Worm (Caenorhabditis elegans): ENCODE results near the gene F16G10.8.

F16G10.8 gene

ce11 chrII:2411555-2411954 is 28.3 kb upstream of the F16G10.8 start:
- TF ChIP-seq nhr-76 (tag; optimal IDR thresholded peaks at IDR 0.05) = no peak
- no peak for TF ChIP-seq elt-1 (tag; optimal IDR thresholded peaks at IDR 0.05; ENCODE audit: borderline replicate concordance, insufficient read depth)
- TF ChIP-seq lsy-2 (tag; optimal IDR thresholded peaks at IDR 0.05) = no peak
- no peak for TF ChIP-seq elt-3 (tag; optimal IDR thresholded peaks at IDR 0.05)
- TF ChIP-seq pha-4 (tag; optimal IDR thresholded peaks at IDR 0.05) = no peak
- TF ChIP-seq ceh-83 (GFP tag; optimal IDR thresholded peaks at IDR 0.05) = no peak
- TF ChIP-seq unc-120 (tag; optimal IDR thresholded peaks at IDR 0.05; ENCODE audit: poor library complexity, severe bottlenecking) = no peak
- no peak for TF ChIP-seq ceh-43 (GFP tag; optimal IDR thresholded peaks at IDR 0.05)
- no peak for TF ChIP-seq flh-1 (GFP tag; optimal IDR thresholded peaks at IDR 0.05)
- no peak for TF ChIP-seq unc-62 (GFP tag; optimal IDR thresholded peaks at IDR 0.05)
- no peak for TF ChIP-seq mls-2 (tag; optimal IDR thresholded peaks at IDR 0.05)

- TF ChIP-seq cnd-1 (tag; optimal IDR thresholded peaks at IDR 0.05) (no peak), bed-3 (GFP tag; optimal IDR thresholded peaks at IDR 0.05) (no peak), nhr-12 (tag; optimal IDR thresholded peaks at IDR 0.05) (no peak), lin-13 (tag; optimal IDR thresholded peaks at IDR 0.05) (no peak), unc-120 (tag; optimal IDR thresholded peaks at IDR 0.05; ENCODE audit: poor library complexity, severe bottlenecking) (no peak), snpc-4 (tag; optimal IDR thresholded peaks at IDR 0.05) (no peak), unc-62 (GFP tag; optimal IDR thresholded peaks at IDR 0.05) (no peak), M03D4.4 (tag; optimal IDR thresholded peaks at IDR 0.05) (no peak), nhr-237 (tag; optimal IDR thresholded peaks at IDR 0.05) (no peak), elt-1 (tag; optimal IDR thresholded peaks at IDR 0.05; ENCODE audit: borderline replicate concordance, insufficient read depth) (no peak), sptf-1 (tag; optimal IDR thresholded peaks at IDR 0.05) (no peak), flh-1 (GFP tag; optimal IDR thresholded peaks at IDR 0.05) (no peak), nhr-28 (tag; optimal IDR thresholded peaks at IDR 0.05) (no peak), elt-3 (tag; optimal IDR thresholded peaks at IDR 0.05) (no peak), ceh-39 (tag; optimal IDR thresholded peaks at IDR 0.05) (no peak), blmp-1 (tag; optimal IDR thresholded peaks at IDR 0.05) (no peak)
Measured at ce11 chrII:2411093-2411492, 27.9 kb upstream of the F16G10.8 start.

ce11 chrII:2403984-2404383 is 20.8 kb upstream of the F16G10.8 start, which contains the start of gene F16G10.1:
TSS of gene F16G10.1 (plus strand) at chrII:2404284.
- TF ChIP-seq ceh-83 (GFP tag; optimal IDR thresholded peaks at IDR 0.05) (no peak), ces-1 (GFP tag; optimal IDR thresholded peaks at IDR 0.05) (no peak), ztf-11 (tag; optimal IDR thresholded peaks at IDR 0.05) (no peak), nhr-2 (tag; optimal IDR thresholded peaks at IDR 0.05) (no peak), nhr-76 (tag; optimal IDR thresholded peaks at IDR 0.05) (no peak), unc-39 (tag; optimal IDR thresholded peaks at IDR 0.05) (no peak)

ce11 chrII:2399810-2400209 is 16.6 kb upstream of the F16G10.8 start:
- TF ChIP-seq nhr-12 (tag; optimal IDR thresholded peaks at IDR 0.05) (no peak), ces-1 (GFP tag; optimal IDR thresholded peaks at IDR 0.05) (no peak), tbx-8 (GFP tag; optimal IDR thresholded peaks at IDR 0.05) (no peak)

ce11 chrII:2398884-2399283 is 15.7 kb upstream of the F16G10.8 start, which contains the start of gene F16G10.14:
TSS of gene F16G10.14 (minus strand) at chrII:2398984.
- TF ChIP-seq drap-1 (GFP tag; optimal IDR thresholded peaks at IDR 0.05) (no peak), bed-3 (GFP tag; optimal IDR thresholded peaks at IDR 0.05) (no peak), nhr-2 (tag; optimal IDR thresholded peaks at IDR 0.05) (no peak), flh-1 (GFP tag; optimal IDR thresholded peaks at IDR 0.05) (no peak), pha-4 (tag; optimal IDR thresholded peaks at IDR 0.05) (no peak), zip-8 (tag; optimal IDR thresholded peaks at IDR 0.05) (no peak), nhr-28 (tag; optimal IDR thresholded peaks at IDR 0.05) (no peak), nhr-76 (tag; optimal IDR thresholded peaks at IDR 0.05) (no peak), elt-3 (tag; optimal IDR thresholded peaks at IDR 0.05) (no peak), lin-13 (tag; optimal IDR thresholded peaks at IDR 0.05) (no peak), unc-120 (tag; optimal IDR thresholded peaks at IDR 0.05; ENCODE audit: poor library complexity, severe bottlenecking) (no peak), ces-1 (GFP tag; optimal IDR thresholded peaks at IDR 0.05) (no peak), M03D4.4 (tag; optimal IDR thresholded peaks at IDR 0.05) (no peak), cnd-1 (tag; optimal IDR thresholded peaks at IDR 0.05) (no peak), mab-5 (tag; optimal IDR thresholded peaks at IDR 0.05) (no peak), ceh-83 (GFP tag; optimal IDR thresholded peaks at IDR 0.05) (no peak)

ce11 chrII:2395864-2396263 is 12.6 kb upstream of the F16G10.8 start, which contains the start of gene F16G10.13:
TSS of gene F16G10.13 (minus strand) at chrII:2395964.
- TF ChIP-seq ceh-43 (GFP tag; optimal IDR thresholded peaks at IDR 0.05) (no peak), unc-120 (tag; optimal IDR thresholded peaks at IDR 0.05; ENCODE audit: poor library complexity, severe bottlenecking) (no peak), M03D4.4 (tag; optimal IDR thresholded peaks at IDR 0.05) (no peak), cnd-1 (tag; optimal IDR thresholded peaks at IDR 0.05) (no peak), blmp-1 (tag; optimal IDR thresholded peaks at IDR 0.05) (no peak), sem-2 (GFP tag; optimal IDR thresholded peaks at IDR 0.05) (no peak), nhr-76 (tag; optimal IDR thresholded peaks at IDR 0.05) (no peak), ces-1 (GFP tag; optimal IDR thresholded peaks at IDR 0.05) (no peak), mab-5 (tag; optimal IDR thresholded peaks at IDR 0.05) (no peak)
